Fruit fly (Drosophila melanogaster): ENCODE results near the gene CG43386.

The CG43386 gene

dm6 chrX:9987361-9988087, 10.3 kb upstream of the CG43386 start (continued):
- TF ChIP-seq Blimp-1 (GFP tag; optimal IDR thresholded peaks at IDR 0.05) (no peak), Ets96B (tag; optimal IDR thresholded peaks at IDR 0.05) (peak; percentile 25), acj6 (GFP tag; optimal IDR thresholded peaks at IDR 0.05) (peak; percentile 18), Met (GFP tag; optimal IDR thresholded peaks at IDR 0.05) (no peak), dsx (GFP tag; optimal IDR thresholded peaks at IDR 0.05; ENCODE audit: poor library complexity, severe bottlenecking) (no peak), eg (GFP tag; IDR thresholded peaks at IDR 0.05) (no peak), Hr4 (GFP tag; optimal IDR thresholded peaks at IDR 0.05) (no peak), CG31627 (GFP tag; optimal IDR thresholded peaks at IDR 0.05) (no peak)

dm6 chrX:9980464-9980863, 3.3 kb upstream of the CG43386 start, which contains the start of gene CG15252:
TSS of gene CG15252 (minus strand) at chrX:9980564.
- TF ChIP-seq pdm3 (GFP tag; optimal IDR thresholded peaks at IDR 0.05) (no peak), Sox102F (GFP tag; optimal IDR thresholded peaks at IDR 0.05) (no peak), Hr4 (GFP tag; optimal IDR thresholded peaks at IDR 0.05) (no peak), esn (GFP tag; optimal IDR thresholded peaks at IDR 0.05) (no peak), spab (GFP tag; optimal IDR thresholded peaks at IDR 0.05) (no peak)

DNA sequence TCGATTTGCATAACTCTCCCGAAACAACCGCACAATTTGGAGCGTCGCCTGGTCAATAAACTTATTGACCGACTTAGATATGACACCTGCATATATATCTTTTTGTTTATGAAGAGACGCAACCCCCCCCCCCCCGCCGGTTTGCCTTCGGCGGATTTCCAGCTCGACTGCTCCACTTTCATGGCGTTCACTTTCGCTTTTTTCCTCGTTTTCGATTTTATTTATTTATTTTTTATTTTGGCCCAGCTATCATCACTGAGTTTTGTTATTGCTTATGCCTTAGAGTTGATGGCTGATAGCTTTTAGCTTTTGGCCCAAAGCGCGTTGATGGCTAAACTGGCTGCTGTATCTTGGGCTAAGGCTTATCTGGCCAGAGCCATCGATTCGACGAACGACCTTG, 1.2 kb downstream of the CG43386 start:
- TF ChIP-seq CG32006 (GFP tag; optimal IDR thresholded peaks at IDR 0.05) (no peak), Blimp-1 (GFP tag; optimal IDR thresholded peaks at IDR 0.05) (peak; percentile 24)

DNA sequence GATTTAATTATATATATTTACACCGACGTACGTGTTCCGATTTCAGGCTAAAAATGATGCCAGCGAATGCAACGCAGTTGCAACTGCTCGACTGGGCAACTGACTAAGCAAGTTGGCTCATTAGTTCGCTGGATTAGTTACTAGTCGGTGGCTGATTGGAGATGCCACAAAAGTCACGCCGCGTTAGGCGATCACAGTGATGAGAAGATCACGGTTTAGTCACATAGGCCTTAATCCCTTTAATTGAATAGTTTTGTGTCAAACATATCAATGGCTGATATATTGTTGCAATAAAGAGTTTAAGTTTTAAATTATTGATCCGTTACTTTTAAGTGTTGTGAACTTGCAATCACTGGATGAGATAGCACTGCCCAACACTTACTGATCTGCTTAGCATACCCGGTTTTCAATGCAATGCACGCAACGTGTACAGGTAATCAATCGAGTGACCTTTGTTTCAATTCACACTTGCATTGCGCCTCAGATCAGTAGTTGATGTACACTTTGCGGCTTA, 12.4 kb downstream of the CG43386 start, which contains the start of the genes CG1791 and CG1889:
TSS of gene CG1791 (minus strand) at position 101 of the 514 bp plus-strand sequence.
TSS of gene CG1889 (plus strand) at position 464 of the 514 bp plus-strand sequence.
- TF ChIP-seq eg (GFP tag; IDR thresholded peaks at IDR 0.05) (no peak), CG34406 (GFP tag; optimal IDR thresholded peaks at IDR 0.05) (no peak), Smox (GFP tag; optimal IDR thresholded peaks at IDR 0.05) (no peak), Eip75B (GFP tag; optimal IDR thresholded peaks at IDR 0.05) (no peak), fd85E (GFP tag; optimal IDR thresholded peaks at IDR 0.05) (no peak), Met (GFP tag; optimal IDR thresholded peaks at IDR 0.05) (no peak), Ets21C (GFP tag; optimal IDR thresholded peaks at IDR 0.05) (no peak), ss (GFP tag; optimal IDR thresholded peaks at IDR 0.05) (no peak), Sox14 (GFP tag; optimal IDR thresholded peaks at IDR 0.05) (no peak), CG11294 (GFP tag; IDR thresholded peaks at IDR 0.05) (no peak), Ets96B (tag; optimal IDR thresholded peaks at IDR 0.05) (no peak), fkh (GFP tag; optimal IDR thresholded peaks at IDR 0.05) (no peak), CG3919 (GFP tag; optimal IDR thresholded peaks at IDR 0.05) (no peak), vri (GFP tag; optimal IDR thresholded peaks at IDR 0.05) (no peak)

dm6 chrX:9932296-9932892, 44.8 kb downstream of the CG43386 start:
- no peak for TF ChIP-seq Blimp-1 (GFP tag; optimal IDR thresholded peaks at IDR 0.05)
- peak; percentile 3 for TF ChIP-seq fkh (GFP tag; optimal IDR thresholded peaks at IDR 0.05)
- no peak for TF ChIP-seq cyc (GFP tag; optimal IDR thresholded peaks at IDR 0.05)
- TF ChIP-seq CG32006 (GFP tag; optimal IDR thresholded peaks at IDR 0.05): no peak
- no peak for TF ChIP-seq CG6808 (GFP tag; optimal IDR thresholded peaks at IDR 0.05)
- no peak for TF ChIP-seq CG7368 (GFP tag; optimal IDR thresholded peaks at IDR 0.05)
- no peak for TF ChIP-seq lz (GFP tag; optimal IDR thresholded peaks at IDR 0.05)
- TF ChIP-seq CG15336 (GFP tag; IDR thresholded peaks at IDR 0.05): no peak
- TF ChIP-seq Hr39 (GFP tag; optimal IDR thresholded peaks at IDR 0.05): no peak
- peak; percentile 86 for TF ChIP-seq svp (GFP tag)
- TF ChIP-seq salr (GFP tag; optimal IDR thresholded peaks at IDR 0.05): no peak

All from whole organism, prepupa.